Fruit fly (Drosophila melanogaster): ENCODE results near the gene Hsp27.

- TF ChIP-seq rn (GFP tag; IDR thresholded peaks at IDR 0.05) (no peak), CG12605 (GFP tag; IDR thresholded peaks at IDR 0.05) (no peak), CG4496 (GFP tag; IDR thresholded peaks at IDR 0.05) (no peak), CG34367 (tag; optimal IDR thresholded peaks at IDR 0.05) (no peak), EcR (GFP tag; optimal IDR thresholded peaks at IDR 0.05) (no peak)
These were observed 19.7 kb upstream of the Hsp27 start, which contains the start of gene mRRF1 for dm6 chr3L:9364131-9364530.

All from whole organism, pupa.